Worm (Caenorhabditis elegans): ENCODE results near the gene T06E8.2.

DNA sequence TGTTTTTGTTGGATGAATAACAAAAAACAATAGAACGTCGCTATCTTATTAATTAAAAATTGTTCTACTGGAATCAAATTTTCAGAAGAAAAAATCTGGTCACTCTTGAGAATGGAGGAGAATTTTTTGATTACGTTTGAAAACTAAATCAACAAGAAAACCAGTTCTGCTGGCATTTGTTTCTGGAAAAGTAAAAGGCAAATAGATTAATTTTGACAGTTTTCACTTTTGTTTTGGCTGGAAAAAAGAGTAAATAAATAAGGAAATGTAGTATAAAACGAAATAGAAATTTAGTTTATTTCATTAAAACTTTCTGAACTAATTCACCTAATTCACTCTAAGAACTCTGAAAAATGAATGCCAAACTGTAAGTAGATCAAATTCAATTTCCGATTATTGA, 28.0 kb upstream of the T06E8.2 start, which contains the start of gene fipr-13:
- TF ChIP-seq tlp-1 (tag; optimal IDR thresholded peaks at IDR 0.05), result no peak
- no peak for TF ChIP-seq lsy-2 (tag; optimal IDR thresholded peaks at IDR 0.05)
- TF ChIP-seq unc-62 (GFP tag; optimal IDR thresholded peaks at IDR 0.05), result no peak
- no peak for TF ChIP-seq snpc-4 (tag; optimal IDR thresholded peaks at IDR 0.05)

Measured in whole organism, L1 larva.